Fruit fly (Drosophila melanogaster) whole organism, embryonic: ENCODE results near the gene CG7362.
A peak's percentile ranks its signal among the peaks of the same experiment; 100 is the strongest.

Source experiments
- BtbVII ChIP-seq: fragments of 200-800 bp; sonication (Bioruptor generic); optimal IDR thresholded peaks from 3 replicates; lab custom pipeline; 2017; ENCODE audit warnings: missing biosample characterization, mild to moderate bottlenecking, missing genetic modification characterization
- C15 ChIP-seq: fragments of 200-800 bp; sonication (Bioruptor generic); IDR thresholded peaks from 3 replicates; pipeline ENCODE4 v1.3.6; 2022; ENCODE audit warnings: missing biosample characterization, missing genetic modification characterization
- CG1024 ChIP-seq: fragments of 200-800 bp; sonication (Bioruptor generic); IDR thresholded peaks from 2 replicates; pipeline ENCODE4 v1.3.6; 2022; ENCODE audit warnings: missing biosample characterization, missing genetic modification characterization
- CG10543 ChIP-seq: fragments of 200-800 bp; sonication (Bioruptor generic); optimal IDR thresholded peaks from 3 replicates; lab custom pipeline; 2017; ENCODE audit warnings: missing biosample characterization, mild to moderate bottlenecking, missing genetic modification characterization, moderate library complexity
- CG12769 ChIP-seq: fragments of 200-800 bp; sonication (Bioruptor generic); optimal IDR thresholded peaks from 2 replicates; lab custom pipeline; 2019; ENCODE audit warnings: missing biosample characterization, mild to moderate bottlenecking, missing genetic modification characterization, moderate library complexity
- CG13624 ChIP-seq: fragments of 200-800 bp; sonication (Bioruptor generic); optimal IDR thresholded peaks from 2 replicates; lab custom pipeline; 2016; ENCODE audit warnings: missing biosample characterization, missing genetic modification characterization
- CG14860 ChIP-seq: fragments of 200-800 bp; sonication (Bioruptor generic); IDR thresholded peaks from 3 replicates; pipeline ENCODE4 v1.3.6; 2022; ENCODE audit warnings: missing biosample characterization, missing genetic modification characterization; ENCODE audit not compliant: partially characterized antibody
- CG1529 ChIP-seq: fragments of 200-800 bp; sonication (Bioruptor generic); optimal IDR thresholded peaks from 3 replicates; lab custom pipeline; 2018; ENCODE audit warnings: missing biosample characterization, missing genetic modification characterization
- CG17359 ChIP-seq: fragments of 200-800 bp; sonication (Bioruptor generic); optimal IDR thresholded peaks from 3 replicates; lab custom pipeline; 2018; ENCODE audit warnings: missing biosample characterization, mild to moderate bottlenecking, missing genetic modification characterization, moderate library complexity
- CG18262 ChIP-seq: fragments of 200-800 bp; optimal IDR thresholded peaks from 3 replicates; lab custom pipeline; 2019; ENCODE audit warnings: missing biosample characterization, mild to moderate bottlenecking, missing genetic modification characterization, moderate library complexity
- CG2120 ChIP-seq: fragments of 200-800 bp; sonication (Bioruptor generic); optimal IDR thresholded peaks from 3 replicates; lab custom pipeline; 2016; ENCODE audit warnings: missing biosample characterization, missing genetic modification characterization
- CG2199 ChIP-seq: fragments of 200-800 bp; sonication (Bioruptor generic); IDR thresholded peaks from 3 replicates; pipeline ENCODE4 v1.3.6; 2022; ENCODE audit warnings: missing biosample characterization, missing genetic modification characterization
- CG3065 ChIP-seq: fragments of 200-800 bp; sonication (Bioruptor generic); optimal IDR thresholded peaks from 2 replicates; lab custom pipeline; 2016; ENCODE audit warnings: missing biosample characterization, missing genetic modification characterization
- CG31388 ChIP-seq: fragments of 200-800 bp; sonication (Bioruptor generic); optimal IDR thresholded peaks from 2 replicates; lab custom pipeline; 2016; ENCODE audit warnings: missing biosample characterization, missing genetic modification characterization
- CG3281 ChIP-seq: fragments of 200-800 bp; sonication (Bioruptor generic); optimal IDR thresholded peaks from 3 replicates; lab custom pipeline; 2017; ENCODE audit warnings: missing biosample characterization, mild to moderate bottlenecking, missing genetic modification characterization
- CG33557 ChIP-seq: fragments of 200-800 bp; sonication (Bioruptor generic); optimal IDR thresholded peaks from 2 replicates; lab custom pipeline; 2019; ENCODE audit warnings: missing biosample characterization, mild to moderate bottlenecking, missing genetic modification characterization, moderate library complexity
- CG6272 ChIP-seq: fragments of 200-800 bp; sonication (Bioruptor generic); IDR thresholded peaks from 2 replicates; pipeline ENCODE4 v1.3.6; 2022; ENCODE audit warnings: missing biosample characterization, missing genetic modification characterization
- CG6854 ChIP-seq: fragments of 200-800 bp; sonication (Bioruptor generic); optimal IDR thresholded peaks from 3 replicates; lab custom pipeline; 2017; ENCODE audit warnings: missing biosample characterization, mild to moderate bottlenecking, missing genetic modification characterization
- CG8765 ChIP-seq: fragments of 200-800 bp; sonication (Bioruptor generic); IDR thresholded peaks from 2 replicates; pipeline ENCODE4 v1.3.6; 2022; ENCODE audit warnings: missing biosample characterization, missing genetic modification characterization
- Chrac-16 ChIP-seq: fragments of 200-800 bp; sonication (Bioruptor generic); optimal IDR thresholded peaks from 3 replicates; lab custom pipeline; 2016; ENCODE audit warnings: missing biosample characterization, missing genetic modification characterization
- Dad ChIP-seq: fragments of 200-800 bp; sonication (Bioruptor generic); optimal IDR thresholded peaks from 3 replicates; lab custom pipeline; 2016; ENCODE audit warnings: missing biosample characterization, missing genetic modification characterization
- Drgx ChIP-seq: fragments of 200-800 bp; sonication (Bioruptor generic); IDR thresholded peaks from 2 replicates; pipeline ENCODE4 v1.3.6; 2022; ENCODE audit warnings: missing biosample characterization, missing genetic modification characterization
- Ets97D ChIP-seq: fragments of 200-800 bp; sonication (Bioruptor generic); optimal IDR thresholded peaks from 3 replicates; lab custom pipeline; 2016; ENCODE audit warnings: missing biosample characterization, missing genetic modification characterization
- Fer2 ChIP-seq: fragments of 200-800 bp; sonication (Bioruptor generic); optimal IDR thresholded peaks from 2 replicates; lab custom pipeline; 2018; ENCODE audit warnings: missing biosample characterization, mild to moderate bottlenecking, missing genetic modification characterization, moderate library complexity
- HLH4C ChIP-seq: fragments of 200-800 bp; sonication (Bioruptor generic); IDR thresholded peaks from 3 replicates; pipeline ENCODE4 v1.3.6; 2022; ENCODE audit warnings: missing biosample characterization, missing genetic modification characterization; ENCODE audit not compliant: partially characterized antibody
- Hmx ChIP-seq: fragments of 200-800 bp; sonication (Bioruptor generic); optimal IDR thresholded peaks from 2 replicates; lab custom pipeline; 2016; ENCODE audit warnings: missing biosample characterization, missing genetic modification characterization
- Hr78 ChIP-seq, 2 experiments: fragments of 200-800 bp in 1 of 2; fragments of >200 bp in 1 of 2; sonication (Bioruptor generic) in 1 of 2; optimal IDR thresholded peaks; 2 replicates each; lab custom pipeline; 2017 to 2019; ENCODE audit warnings: missing biosample characterization in 2 of 2, missing genetic modification characterization in 2 of 2, mild to moderate bottlenecking in 1 of 2, moderate library complexity in 1 of 2
- NK7.1 ChIP-seq: fragments of 200-800 bp; sonication (Bioruptor generic); optimal IDR thresholded peaks from 3 replicates; lab custom pipeline; 2016; ENCODE audit warnings: missing biosample characterization, missing genetic modification characterization
- Nf-YC ChIP-seq: fragments of 200-800 bp; optimal IDR thresholded peaks from 3 replicates; lab custom pipeline; 2019; ENCODE audit warnings: missing biosample characterization, mild to moderate bottlenecking, missing genetic modification characterization, moderate library complexity
- Oaz ChIP-seq: fragments of 200-800 bp; sonication (Bioruptor generic); IDR thresholded peaks from 2 replicates; pipeline ENCODE4 v1.3.6; 2022; ENCODE audit warnings: missing biosample characterization, missing genetic modification characterization
- Oli ChIP-seq: fragments of 200-800 bp; sonication (Bioruptor generic); optimal IDR thresholded peaks from 2 replicates; lab custom pipeline; 2018; ENCODE audit warnings: missing biosample characterization, mild to moderate bottlenecking, missing genetic modification characterization, moderate library complexity
- Ptx1 ChIP-seq: fragments of 200-800 bp; sonication (Bioruptor generic); IDR thresholded peaks from 2 replicates; pipeline ENCODE4 v1.3.6; 2022; ENCODE audit warnings: missing biosample characterization, missing genetic modification characterization
- Tbp ChIP-seq: fragments of >200 bp; optimal IDR thresholded peaks from 2 replicates; lab custom pipeline; 2018; ENCODE audit warnings: missing biosample characterization, missing genetic modification characterization
- Xbp1 ChIP-seq: fragments of 200-800 bp; sonication (Bioruptor generic); optimal IDR thresholded peaks from 3 replicates; lab custom pipeline; 2016; ENCODE audit warnings: missing biosample characterization, mild to moderate bottlenecking, missing genetic modification characterization
- ab ChIP-seq: fragments of 200-800 bp; sonication (Bioruptor generic); optimal IDR thresholded peaks from 2 replicates; lab custom pipeline; 2016; ENCODE audit warnings: missing biosample characterization, missing genetic modification characterization
- abd-A ChIP-seq: fragments of 200-800 bp; sonication (Bioruptor generic); optimal IDR thresholded peaks from 3 replicates; lab custom pipeline; 2019; ENCODE audit warnings: missing biosample characterization, mild to moderate bottlenecking, missing genetic modification characterization, moderate library complexity
- bab2 ChIP-seq: fragments of 200-800 bp; sonication (Bioruptor generic); optimal IDR thresholded peaks from 2 replicates; lab custom pipeline; 2016; ENCODE audit warnings: missing biosample characterization, missing genetic modification characterization
- bcd ChIP-seq: fragments of 200-800 bp; sonication (Bioruptor generic); optimal IDR thresholded peaks from 2 replicates; lab custom pipeline; 2017; ENCODE audit warnings: missing biosample characterization, mild to moderate bottlenecking, missing genetic modification characterization
- bsh ChIP-seq, 2 experiments: fragments of 200-800 bp; sonication (Bioruptor generic); optimal IDR thresholded peaks; 2 replicates each; lab custom pipeline; 2017 to 2018; ENCODE audit warnings: mild to moderate bottlenecking in 2 of 2, missing biosample characterization in 2 of 2, missing genetic modification characterization in 2 of 2, moderate library complexity in 1 of 2
- dimm ChIP-seq: fragments of 200-800 bp; sonication (Bioruptor generic); IDR thresholded peaks from 2 replicates; pipeline ENCODE4 v1.3.6; 2022; ENCODE audit warnings: missing biosample characterization, missing genetic modification characterization
- en ChIP-seq: fragments of 200-800 bp; sonication (Bioruptor generic); optimal IDR thresholded peaks from 2 replicates; lab custom pipeline; 2016; ENCODE audit warnings: missing biosample characterization, missing genetic modification characterization
- fd96Cb ChIP-seq: fragments of 200-800 bp; sonication (Bioruptor generic); optimal IDR thresholded peaks from 2 replicates; lab custom pipeline; 2018; ENCODE audit warnings: missing biosample characterization, mild to moderate bottlenecking, missing genetic modification characterization, moderate library complexity
- fru ChIP-seq: fragments of >200 bp; optimal IDR thresholded peaks from 2 replicates; lab custom pipeline; 2017
- gt ChIP-seq: fragments of 200-800 bp; sonication (Bioruptor generic); IDR thresholded peaks from 2 replicates; pipeline ENCODE4 v1.3.6; 2022; ENCODE audit warnings: missing biosample characterization, missing genetic modification characterization
- oc ChIP-seq: fragments of 200-800 bp; sonication (Bioruptor generic); optimal IDR thresholded peaks from 2 replicates; lab custom pipeline; 2018; ENCODE audit warnings: missing biosample characterization, mild to moderate bottlenecking, missing genetic modification characterization, moderate library complexity
- tap ChIP-seq: fragments of 200-800 bp; optimal IDR thresholded peaks from 3 replicates; lab custom pipeline; 2019; ENCODE audit warnings: missing biosample characterization, mild to moderate bottlenecking, missing genetic modification characterization, moderate library complexity
- trem ChIP-seq: fragments of 200-800 bp; optimal IDR thresholded peaks from 3 replicates; lab custom pipeline; 2019; ENCODE audit warnings: missing biosample characterization, mild to moderate bottlenecking, missing genetic modification characterization, moderate library complexity
- tup ChIP-seq: fragments of 200-800 bp; sonication (Bioruptor generic); optimal IDR thresholded peaks from 2 replicates; lab custom pipeline; 2016; ENCODE audit warnings: missing biosample characterization, mild to moderate bottlenecking, missing genetic modification characterization, moderate library complexity
- tx ChIP-seq: fragments of 200-800 bp; sonication (Bioruptor generic); optimal IDR thresholded peaks from 2 replicates; lab custom pipeline; 2016; ENCODE audit warnings: missing biosample characterization, missing genetic modification characterization
- vfl ChIP-seq: fragments of 200-800 bp; sonication (Bioruptor generic); optimal IDR thresholded peaks from 2 replicates; lab custom pipeline; 2016; ENCODE audit warnings: missing biosample characterization, missing genetic modification characterization
- zfh1 ChIP-seq: fragments of 200-800 bp; sonication (Bioruptor generic); IDR thresholded peaks from 3 replicates; pipeline ENCODE4 v1.3.6; 2022; ENCODE audit warnings: missing biosample characterization, missing genetic modification characterization

The CG7362 gene

dm6 chr3R:14740658-14741191, 13.5 kb downstream of the CG7362 start (continued):
- TF ChIP-seq CG18262 (tag; lab: Kevin White, UChicago): no peak
- TF ChIP-seq dimm: no peak
- peak; percentile 71 for TF ChIP-seq bcd (GFP tag; lab: Kevin White, UChicago)
- TF ChIP-seq CG3065 (GFP tag; lab: Kevin White, UChicago): no peak
- TF ChIP-seq ab (GFP tag; lab: Kevin White, UChicago): peak; percentile 31
- no peak for TF ChIP-seq Hmx
- no peak for TF ChIP-seq NK7.1 (GFP tag; lab: Kevin White, UChicago)
- TF ChIP-seq Fer2 (tag; lab: Kevin White, UChicago): peak; percentile 26
- TF ChIP-seq CG12769 (tag; lab: Kevin White, UChicago): peak; percentile 75
- TF ChIP-seq en (GFP tag; lab: Kevin White, UChicago): no peak
- TF ChIP-seq Hr78 (GFP tag; optimal IDR thresholded peaks at IDR 0.05; lab: Kevin White, UChicago): peak in 1 of 2 experiments; percentile 32
- TF ChIP-seq CG6272 (GFP tag; lab: Robert Waterston, UW): 0 out of 2 replicates have a peak, but pooled peaks have one; percentile 32
- peak; percentile 19 for TF ChIP-seq HLH4C (GFP tag; lab: Robert Waterston, UW)
- 0 out of 2 replicates have a peak, but pooled peaks have one; percentile 31 for TF ChIP-seq CG1024 (GFP tag; lab: Robert Waterston, UW)
- TF ChIP-seq vfl: peak; percentile 55
- TF ChIP-seq oc (tag; lab: Kevin White, UChicago): peak; percentile 15
- TF ChIP-seq CG31388: no peak
- TF ChIP-seq Oli: no peak
- TF ChIP-seq tap (tag; lab: Kevin White, UChicago): peak; percentile 37
- TF ChIP-seq abd-A (tag; lab: Kevin White, UChicago): peak; percentile 76
- TF ChIP-seq fru: no peak
- peak; percentile 72 for TF ChIP-seq Xbp1 (GFP tag; lab: Kevin White, UChicago)
- peak; percentile 73 for TF ChIP-seq zfh1 (GFP tag; lab: Robert Waterston, UW)
- TF ChIP-seq Dad (GFP tag; lab: Kevin White, UChicago): peak; percentile 44
- peak; percentile 65 for TF ChIP-seq Drgx
- no peak for TF ChIP-seq fd96Cb
- peak; percentile 11 for TF ChIP-seq tup (GFP tag; lab: Kevin White, UChicago)
- peak; percentile 64 for TF ChIP-seq CG6854 (GFP tag; lab: Kevin White, UChicago)
- TF ChIP-seq CG33557 (GFP tag; lab: Kevin White, UChicago): peak; percentile 60
- TF ChIP-seq CG13624: peak; percentile 62
- TF ChIP-seq Tbp (GFP tag; lab: Kevin White, UChicago): no peak
- peak; percentile 41 for TF ChIP-seq tx
- TF ChIP-seq CG2120 (GFP tag; lab: Kevin White, UChicago): peak; percentile 84
- TF ChIP-seq bab2 (GFP tag; lab: Kevin White, UChicago): peak; percentile 31
- TF ChIP-seq C15 (GFP tag; lab: Robert Waterston, UW): no peak
- TF ChIP-seq CG10543: peak; percentile 92
- peak; percentile 64 for TF ChIP-seq CG3281 (GFP tag; lab: Kevin White, UChicago)
- no peak for TF ChIP-seq CG17359 (tag; lab: Kevin White, UChicago)
- TF ChIP-seq BtbVII (GFP tag; lab: Kevin White, UChicago): peak; percentile 9
- 0 out of 2 replicates have a peak, but pooled peaks have one; percentile 16 for TF ChIP-seq CG8765
- peak; percentile 71 for TF ChIP-seq Ptx1 (GFP tag; lab: Robert Waterston, UW)
- TF ChIP-seq Chrac-16 (GFP tag; lab: Kevin White, UChicago): no peak
- peak; percentile 94 for TF ChIP-seq CG2199 (GFP tag; lab: Robert Waterston, UW)
- peak; percentile 22 for TF ChIP-seq CG1529 (GFP tag; lab: Kevin White, UChicago)
- no peak for TF ChIP-seq Oaz
- peak; percentile 92 for TF ChIP-seq Ets97D (GFP tag; lab: Kevin White, UChicago)
- peak in 1 of 2 experiments; percentile 42 for TF ChIP-seq bsh (GFP tag; optimal IDR thresholded peaks at IDR 0.05; lab: Kevin White, UChicago)
- peak; percentile 18; the same call in 1 of the 2 replicates for TF ChIP-seq gt
- peak; percentile 75 for TF ChIP-seq Nf-YC (tag; lab: Kevin White, UChicago)
- no peak for TF ChIP-seq CG14860
- TF ChIP-seq trem (tag; lab: Kevin White, UChicago): peak; percentile 26
